Fruit fly (Drosophila melanogaster): ENCODE results near the gene CG9331.
A peak's percentile ranks its signal among the peaks of the same experiment; 100 is the strongest.

Gene CG9331

DNA sequence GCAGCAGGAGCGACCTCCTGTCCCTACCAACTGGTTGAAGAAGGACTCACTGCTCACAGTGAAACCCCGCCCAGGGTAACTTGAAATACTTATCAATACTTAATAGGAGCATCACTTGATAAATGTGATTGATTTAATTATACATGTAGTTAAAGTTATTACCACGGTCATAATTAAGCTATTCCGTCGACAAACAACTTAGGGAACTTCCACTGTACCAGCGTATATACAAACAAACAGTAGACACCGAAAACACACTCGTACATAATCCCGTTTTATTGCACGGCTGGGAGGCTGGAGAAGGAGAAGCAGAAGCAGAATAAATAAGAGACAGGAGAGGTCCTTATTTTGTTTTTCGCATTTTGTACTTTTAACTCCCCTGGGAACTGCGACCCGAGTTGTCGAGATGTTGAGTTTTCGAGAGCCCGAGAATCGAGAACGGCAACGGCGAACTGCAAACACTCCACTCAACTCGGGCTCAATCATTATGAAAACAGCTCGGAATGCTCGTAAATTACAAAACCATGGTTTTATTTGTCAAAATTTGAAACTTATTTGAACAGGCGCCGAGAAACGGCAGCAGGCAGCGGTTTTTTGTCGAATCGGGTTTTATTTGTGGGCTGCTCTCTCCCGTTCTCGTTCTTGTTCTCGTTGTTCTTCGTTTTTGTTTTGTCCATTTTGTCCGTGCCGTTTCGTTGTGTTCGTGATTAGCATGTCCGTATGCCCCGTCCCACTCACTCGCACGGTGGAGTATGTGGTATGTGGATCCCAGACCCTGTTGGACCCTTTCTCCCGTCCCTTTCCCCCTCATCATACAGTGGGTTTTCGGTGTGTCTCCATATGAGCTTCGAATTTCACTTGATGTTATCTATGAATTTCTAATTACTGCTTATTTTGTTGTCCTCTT is 22.4 kb upstream of the CG9331 start (continued):
- TF ChIP-seq CG7839 (tag; optimal IDR thresholded peaks at IDR 0.05) (peak; percentile 85), otp (GFP tag; IDR thresholded peaks at IDR 0.05) (peak; percentile 73; the same call in 2 of the 3 replicates), chn (GFP tag; optimal IDR thresholded peaks at IDR 0.05) (peak; percentile 52), dpn (GFP tag; optimal IDR thresholded peaks at IDR 0.05) (peak; percentile 74 to 83), CG3995 (GFP tag; optimal IDR thresholded peaks at IDR 0.05) (peak; percentile 3), NC2α (GFP tag; optimal IDR thresholded peaks at IDR 0.05) (peak; percentile 36), CG4360 (GFP tag; IDR thresholded peaks at IDR 0.05) (peak; percentile 51; the same call in 1 of the 2 replicates), CG17912 (GFP tag; optimal IDR thresholded peaks at IDR 0.05) (no peak), hb (GFP tag; IDR thresholded peaks at IDR 0.05; ENCODE audit: partially characterized antibody) (no peak), Dek (tag; optimal IDR thresholded peaks at IDR 0.05) (peak; percentile 80), wdn (GFP tag; IDR thresholded peaks at IDR 0.05) (peak; percentile 58; the same call in 1 of the 2 replicates), fd3F (GFP tag; optimal IDR thresholded peaks at IDR 0.05) (peak; percentile 66), CG9727 (GFP tag; optimal IDR thresholded peaks at IDR 0.05) (peak; percentile 86), az2 (GFP tag; optimal IDR thresholded peaks at IDR 0.05) (peak; percentile 61), chm (GFP tag; IDR thresholded peaks at IDR 0.05) (peak; percentile 66; the same call in 1 of the 2 replicates), CG1832 (GFP tag; optimal IDR thresholded peaks at IDR 0.05) (peak; percentile 51), crc (GFP tag; optimal IDR thresholded peaks at IDR 0.05) (peak; percentile 72), z (GFP tag; IDR thresholded peaks at IDR 0.05) (peak; percentile 86), CG12744 (GFP tag; optimal IDR thresholded peaks at IDR 0.05) (peak; percentile 62), nerfin-2 (GFP tag; IDR thresholded peaks at IDR 0.05; ENCODE audit: partially characterized antibody) (no peak), Dref (GFP tag; IDR thresholded peaks at IDR 0.05) (no peak), CG6254 (GFP tag; optimal IDR thresholded peaks at IDR 0.05) (peak; percentile 7), sima (GFP tag; optimal IDR thresholded peaks at IDR 0.05) (peak; percentile 56), so (GFP tag; IDR thresholded peaks at IDR 0.05) (0 out of 3 replicates have a peak, but pooled peaks have one; percentile 70), CG8765 (GFP tag; IDR thresholded peaks at IDR 0.05) (peak; percentile 83), CG32532 (GFP tag; IDR thresholded peaks at IDR 0.05) (peak; percentile 87), CG17568 (GFP tag; optimal IDR thresholded peaks at IDR 0.05) (peak; percentile 46), CG17612 (GFP tag; IDR thresholded peaks at IDR 0.05) (0 out of 2 replicates have a peak, but pooled peaks have one; percentile 14), Fer1 (GFP tag; optimal IDR thresholded peaks at IDR 0.05) (peak; percentile 88), CG10147 (GFP tag; optimal IDR thresholded peaks at IDR 0.05) (peak; percentile 78), fd64A (GFP tag; optimal IDR thresholded peaks at IDR 0.05) (no peak), CG14014 (GFP tag; IDR thresholded peaks at IDR 0.05) (peak; percentile 82), Atf3 (GFP tag; optimal IDR thresholded peaks at IDR 0.05) (peak; percentile 18), hth (optimal IDR thresholded peaks at IDR 0.05) (no peak), CG42726 (GFP tag; IDR thresholded peaks at IDR 0.05; ENCODE audit: partially characterized antibody) (no peak), Gsc (GFP tag; IDR thresholded peaks at IDR 0.05) (no peak), CG3838 (GFP tag; optimal IDR thresholded peaks at IDR 0.05) (no peak), TFAM (GFP tag; optimal IDR thresholded peaks at IDR 0.05) (no peak), fu2 (GFP tag; optimal IDR thresholded peaks at IDR 0.05) (peak; percentile 73), Stat92E (GFP tag; optimal IDR thresholded peaks at IDR 0.05) (no peak), CG7928 (GFP tag; optimal IDR thresholded peaks at IDR 0.05) (peak; percentile 47), Gug (GFP tag; IDR thresholded peaks at IDR 0.05) (peak; percentile 63; the same call in 3 of the 4 replicates), sisA (GFP tag; IDR thresholded peaks at IDR 0.05) (peak; percentile 73), onecut (GFP tag; IDR thresholded peaks at IDR 0.05) (peak; percentile 51), Aef1 (GFP tag; IDR thresholded peaks at IDR 0.05) (peak; percentile 72), stc (GFP tag; IDR thresholded peaks at IDR 0.05) (peak; percentile 23; the same call in 1 of the 2 replicates), CrebB (tag; optimal IDR thresholded peaks at IDR 0.05) (peak; percentile 77), CG17359 (tag; optimal IDR thresholded peaks at IDR 0.05) (peak; percentile 77), dysf (GFP tag; IDR thresholded peaks at IDR 0.05) (peak; percentile 88)

All from whole organism, embryonic.